Worm (Caenorhabditis elegans): ENCODE results near the gene Y14H12B.1.

ce11 chrII:3967061-3967460 is 32.8 kb downstream of the Y14H12B.1 start:
- TF ChIP-seq hnd-1 (tag; optimal IDR thresholded peaks at IDR 0.05), result no peak
- no peak for TF ChIP-seq tbx-37 (GFP tag; conservative IDR thresholded peaks at IDR 0.05)
- TF ChIP-seq B0310.2 (tag; optimal IDR thresholded peaks at IDR 0.05), result no peak
- no peak for TF ChIP-seq ets-7 (tag; optimal IDR thresholded peaks at IDR 0.05)
- no peak for TF ChIP-seq ama-1 (optimal IDR thresholded peaks at IDR 0.05)
- TF ChIP-seq ceh-13 (GFP tag; optimal IDR thresholded peaks at IDR 0.05), result no peak
- no peak for TF ChIP-seq pes-1 (GFP tag; IDR thresholded peaks at IDR 0.05)
- TF ChIP-seq tbx-11 (GFP tag; IDR thresholded peaks at IDR 0.05), result no peak
- TF ChIP-seq sea-1 (GFP tag; conservative IDR thresholded peaks at IDR 0.05), result no peak

Data from whole organism, early embryonic.